Worm (Caenorhabditis elegans): Measurements from ENCODE around the gene sym-4.
A peak's percentile ranks its signal among the peaks of the same experiment; 100 is the strongest.

The sym-4 gene

DNA sequence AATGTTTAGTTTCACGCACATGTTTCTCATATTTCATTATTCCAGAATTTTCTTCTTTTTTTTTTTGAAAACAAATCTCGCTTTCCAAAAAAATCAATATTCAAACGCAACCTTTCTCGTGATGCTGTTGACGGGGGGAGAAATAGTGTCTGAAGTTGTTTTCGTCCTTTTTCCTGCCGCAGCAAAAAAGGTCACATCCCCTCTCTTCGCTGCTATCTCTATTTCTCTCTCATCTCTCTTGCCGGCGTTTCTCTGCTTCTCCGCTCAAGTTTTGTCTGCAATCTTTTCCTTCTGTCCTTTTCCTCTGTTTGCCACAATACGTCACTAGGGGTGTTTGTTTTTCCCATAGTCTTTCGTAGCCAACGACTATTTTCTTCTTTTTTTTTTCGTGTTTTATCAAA lies 22.7 kb downstream of the sym-4 start:
- TF ChIP-seq lin-29 (GFP tag; IDR thresholded peaks at IDR 0.05) (no peak), attf-4 (tag; optimal IDR thresholded peaks at IDR 0.05) (no peak), rbr-2 (tag; optimal IDR thresholded peaks at IDR 0.05) (peak; percentile 80), lin-15B (tag; optimal IDR thresholded peaks at IDR 0.05) (no peak), aha-1 (tag) (peak; percentile 18), ceh-82 (tag; optimal IDR thresholded peaks at IDR 0.05) (no peak), dmd-8 (GFP tag; IDR thresholded peaks at IDR 0.05) (no peak), ceh-62 (tag; optimal IDR thresholded peaks at IDR 0.05) (no peak), sdz-12 (GFP tag; optimal IDR thresholded peaks at IDR 0.05) (no peak), nhr-6 (tag; optimal IDR thresholded peaks at IDR 0.05) (peak; percentile 90), nhr-102 (tag; optimal IDR thresholded peaks at IDR 0.05) (peak; percentile 22), nhr-11 (tag; optimal IDR thresholded peaks at IDR 0.05) (peak; percentile 79), ceh-44 (GFP tag; IDR thresholded peaks at IDR 0.05) (no peak), tag-97 (GFP tag; IDR thresholded peaks at IDR 0.05) (no peak), nhr-77 (tag; optimal IDR thresholded peaks at IDR 0.05) (peak; percentile 84), lir-3 (tag; optimal IDR thresholded peaks at IDR 0.05) (no peak), dve-1 (tag; optimal IDR thresholded peaks at IDR 0.05; ENCODE audit: insufficient read depth) (peak; percentile 91), nhr-25 (tag; optimal IDR thresholded peaks at IDR 0.05; ENCODE audit: borderline replicate concordance, insufficient read depth) (peak; percentile 46), hlh-11 (tag; optimal IDR thresholded peaks at IDR 0.05) (peak; percentile 92), ztf-7 (tag; optimal IDR thresholded peaks at IDR 0.05) (peak; percentile 2), Y105C5A.15 (GFP tag; IDR thresholded peaks at IDR 0.05) (no peak), nhr-28 (tag; optimal IDR thresholded peaks at IDR 0.05) (peak; percentile 96), madf-5 (GFP tag; IDR thresholded peaks at IDR 0.05) (no peak), lim-7 (GFP tag; IDR thresholded peaks at IDR 0.05) (no peak), dmd-9 (GFP tag; IDR thresholded peaks at IDR 0.05) (no peak), nhr-42 (GFP tag; IDR thresholded peaks at IDR 0.05) (peak; percentile 41; the same call in 1 of the 2 replicates), ZK337.2 (GFP tag; IDR thresholded peaks at IDR 0.05) (no peak), zip-11 (GFP tag; IDR thresholded peaks at IDR 0.05) (no peak), mxl-3 (GFP tag; optimal IDR thresholded peaks at IDR 0.05) (peak; percentile 44), daf-12 (tag; optimal IDR thresholded peaks at IDR 0.05) (no peak), F10B5.3 (tag; optimal IDR thresholded peaks at IDR 0.05) (no peak), daf-16 (GFP tag; optimal IDR thresholded peaks at IDR 0.05) (peak in 1 of 2 experiments; percentile 86), daf-16 (tag; optimal IDR thresholded peaks at IDR 0.05) (peak; percentile 99), nhr-111 (GFP tag; optimal IDR thresholded peaks at IDR 0.05) (no peak), spr-1 (tag; optimal IDR thresholded peaks at IDR 0.05) (no peak), set-16 (GFP tag; IDR thresholded peaks at IDR 0.05) (peak; percentile 27; the same call in 1 of the 2 replicates), dmd-6 (GFP tag; IDR thresholded peaks at IDR 0.05) (peak; percentile 73), Y75B8A.6 (GFP tag; IDR thresholded peaks at IDR 0.05) (no peak), ztf-11 (tag; optimal IDR thresholded peaks at IDR 0.05) (no peak), ceh-28 (tag; optimal IDR thresholded peaks at IDR 0.05) (peak; percentile 32), nhr-10 (tag; optimal IDR thresholded peaks at IDR 0.05) (no peak), aly-2 (tag; optimal IDR thresholded peaks at IDR 0.05) (no peak), snpc-1.2 (GFP tag; IDR thresholded peaks at IDR 0.05) (no peak), zip-2 (tag; optimal IDR thresholded peaks at IDR 0.05) (peak; percentile 17), unc-39 (tag; optimal IDR thresholded peaks at IDR 0.05) (no peak), tra-1 (GFP tag; IDR thresholded peaks at IDR 0.05) (peak; percentile 69), pqm-1 (tag; optimal IDR thresholded peaks at IDR 0.05) (no peak), zfp-3 (GFP tag; conservative IDR thresholded peaks at IDR 0.05) (no peak), daf-8 (GFP tag; IDR thresholded peaks at IDR 0.05) (no peak), madf-9 (GFP tag; conservative IDR thresholded peaks at IDR 0.05) (no peak), cey-2 (tag; optimal IDR thresholded peaks at IDR 0.05; ENCODE audit: borderline replicate concordance, insufficient read depth) (no peak), F49E8.2 (tag; optimal IDR thresholded peaks at IDR 0.05; ENCODE audit: borderline replicate concordance) (no peak)

Measured in whole organism, L4 larva.